Worm (Caenorhabditis elegans): ENCODE data around the gene F46B6.13.

DNA sequence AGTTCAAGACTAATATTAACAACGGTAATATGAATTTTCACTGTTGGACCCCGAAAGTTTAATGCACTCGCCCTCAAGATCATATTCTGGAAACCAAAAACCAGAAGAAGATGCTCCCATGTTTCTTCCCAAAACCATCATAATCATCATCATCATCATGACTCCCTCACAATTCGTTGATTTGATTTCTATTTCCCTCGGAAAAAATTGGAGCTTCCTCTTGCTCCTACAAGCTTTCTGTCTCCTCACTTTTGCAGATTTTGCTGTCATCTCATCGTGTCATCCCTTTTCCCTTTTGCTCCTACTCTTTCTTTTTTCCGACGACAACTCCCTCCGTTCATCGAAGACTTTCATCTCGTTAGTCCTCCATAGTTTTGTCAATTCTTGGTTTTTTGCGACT lies 27.0 kb downstream of the F46B6.13 start, which contains the start of gene F46B6.2:
- TF ChIP-seq pha-4 (tag; optimal IDR thresholded peaks at IDR 0.05) = no peak
- TF ChIP-seq lsy-2 (tag; optimal IDR thresholded peaks at IDR 0.05) = no peak
- no peak for TF ChIP-seq snpc-4 (tag; optimal IDR thresholded peaks at IDR 0.05)
- no peak for TF ChIP-seq unc-62 (GFP tag; optimal IDR thresholded peaks at IDR 0.05)
- no peak for TF ChIP-seq unc-39 (tag; optimal IDR thresholded peaks at IDR 0.05)

All from whole organism, mixed stage, embryonic.